Worm (Caenorhabditis elegans) whole organism, L3 larva: ENCODE results near the gene ZK783.7.

Experiments used
- ZK546.5 ChIP-seq: sonication (generic microtip); optimal IDR thresholded peaks from 2 replicates; lab custom pipeline; 2017; ENCODE audit warnings: missing biosample characterization, missing genetic modification characterization
- aly-2 ChIP-seq: fragments of 150-350 bp; optimal IDR thresholded peaks from 2 replicates; lab custom pipeline; 2014; ENCODE audit warnings: missing biosample characterization, missing genetic modification characterization
- elt-1 ChIP-seq: fragments of 150-350 bp; optimal IDR thresholded peaks from 2 replicates; lab custom pipeline; 2014; ENCODE audit warnings: missing biosample characterization, missing genetic modification characterization
- elt-3 ChIP-seq, 3 experiments: fragments of 150-350 bp in 1 of 3; sonication (generic microtip) in 2 of 3; optimal IDR thresholded peaks; 2 replicates in 2 of 3; 4 replicates in 1 of 3; lab custom pipeline; 2014 to 2017; ENCODE audit warnings: missing biosample characterization in 3 of 3, missing genetic modification characterization in 3 of 3
- fkh-2 ChIP-seq: fragments of 150-350 bp; optimal IDR thresholded peaks from 2 replicates; lab custom pipeline; 2014; ENCODE audit warnings: missing biosample characterization, missing genetic modification reagents, missing genetic modification characterization
- mdl-1 ChIP-seq: fragments of 150-350 bp; optimal IDR thresholded peaks from 2 replicates; lab custom pipeline; 2014; ENCODE audit warnings: missing biosample characterization, missing genetic modification characterization
- nfya-1 ChIP-seq: sonication (generic microtip); optimal IDR thresholded peaks from 2 replicates; lab custom pipeline; 2017; ENCODE audit warnings: missing genetic modification characterization, mild to moderate bottlenecking, missing compliant biosample characterization, antibody characterized with exemption, moderate library complexity; ENCODE audit not compliant: insufficient read depth
- nhr-12 ChIP-seq: fragments of 150-350 bp; optimal IDR thresholded peaks from 2 replicates; lab custom pipeline; 2014; ENCODE audit warnings: missing biosample characterization, missing genetic modification characterization
- nhr-77 ChIP-seq: fragments of 150-350 bp; optimal IDR thresholded peaks from 2 replicates; lab custom pipeline; 2014; ENCODE audit warnings: missing biosample characterization, missing genetic modification characterization
- skn-1 ChIP-seq: fragments of 150-350 bp; optimal IDR thresholded peaks from 2 replicates; lab custom pipeline; 2014; ENCODE audit warnings: missing biosample characterization, missing genetic modification characterization
- tbx-2 ChIP-seq: sonication (generic microtip); optimal IDR thresholded peaks from 2 replicates; lab custom pipeline; 2016; ENCODE audit warnings: mild to moderate bottlenecking, missing genetic modification characterization, missing compliant biosample characterization
- unc-62 ChIP-seq: fragments of 150-350 bp; sonication (generic microtip); optimal IDR thresholded peaks from 4 replicates; lab custom pipeline; 2014; ENCODE audit warnings: missing biosample characterization, missing genetic modification reagents, missing genetic modification characterization
- ztf-11 ChIP-seq: fragments of 150-350 bp; optimal IDR thresholded peaks from 2 replicates; lab custom pipeline; 2014; ENCODE audit warnings: missing biosample characterization, missing genetic modification characterization

ce11 chrIII:7641337-7641736 lies 15.2 kb upstream of the ZK783.7 start:
- TF ChIP-seq fkh-2 (no peak), nfya-1 (tag; lab: Kevin White, UChicago) (no peak), ztf-11 (no peak), aly-2 (tag; lab: Kevin White, UChicago) (no peak), nhr-77 (no peak), nhr-12 (no peak), mdl-1 (tag; lab: Kevin White, UChicago) (no peak), ZK546.5 (tag; lab: Kevin White, UChicago) (no peak), elt-1 (tag; lab: Kevin White, UChicago) (no peak), elt-3 (tag; optimal IDR thresholded peaks at IDR 0.05; lab: Kevin White, UChicago) (no peak), tbx-2 (tag; lab: Kevin White, UChicago) (no peak), unc-62 (GFP tag; lab: Kevin White, UChicago) (no peak), skn-1 (no peak)
